Fruit fly (Drosophila melanogaster) whole organism, prepupa: ENCODE measurements around the gene CG44153.
A peak's percentile ranks its signal among the peaks of the same experiment; 100 is the strongest.

ENCODE experiments used
- Blimp-1 ChIP-seq: fragments of 200-800 bp; sonication (Bioruptor generic); optimal IDR thresholded peaks from 3 replicates; lab custom pipeline; 2017; ENCODE audit warnings: missing biosample characterization, missing genetic modification characterization, mild to moderate bottlenecking, moderate library complexity, missing genetic modification reagents
- CG10669 ChIP-seq: fragments of 200-800 bp; sonication (Bioruptor generic); optimal IDR thresholded peaks from 3 replicates; lab custom pipeline; 2018; ENCODE audit warnings: missing biosample characterization, mild to moderate bottlenecking, missing genetic modification characterization, moderate library complexity
- CG11294 ChIP-seq: fragments of 200-800 bp; sonication (Bioruptor generic); IDR thresholded peaks from 2 replicates; pipeline ENCODE4 v1.3.6; 2022; ENCODE audit warnings: missing biosample characterization, missing genetic modification characterization
- CG11762 ChIP-seq: fragments of 200-800 bp; sonication (Bioruptor generic); optimal IDR thresholded peaks from 3 replicates; lab custom pipeline; 2016; ENCODE audit warnings: missing biosample characterization, missing genetic modification characterization; ENCODE audit not compliant: insufficient read depth
- CG11902 ChIP-seq: fragments of 200-800 bp; sonication (Bioruptor generic); optimal IDR thresholded peaks from 3 replicates; lab custom pipeline; 2016; ENCODE audit warnings: missing biosample characterization, missing genetic modification characterization
- CG15336 ChIP-seq: fragments of 200-800 bp; sonication (Bioruptor generic); IDR thresholded peaks from 2 replicates; pipeline ENCODE4 v1.3.6; 2022; ENCODE audit warnings: missing biosample characterization, missing genetic modification characterization
- CG1621 ChIP-seq: fragments of 200-800 bp; sonication (Bioruptor generic); optimal IDR thresholded peaks from 3 replicates; lab custom pipeline; 2018; ENCODE audit warnings: missing biosample characterization, mild to moderate bottlenecking, missing genetic modification characterization
- CG34406 ChIP-seq: fragments of 200-800 bp; sonication (Bioruptor generic); optimal IDR thresholded peaks from 3 replicates; lab custom pipeline; 2016; ENCODE audit warnings: missing biosample characterization, missing genetic modification characterization
- CG3919 ChIP-seq: fragments of 200-800 bp; sonication (Bioruptor generic); optimal IDR thresholded peaks from 3 replicates; lab custom pipeline; 2016; ENCODE audit warnings: missing biosample characterization, missing genetic modification characterization
- CG4318 ChIP-seq: fragments of 200-800 bp; sonication (Bioruptor generic); optimal IDR thresholded peaks from 3 replicates; lab custom pipeline; 2017; ENCODE audit warnings: missing biosample characterization, mild to moderate bottlenecking, missing genetic modification characterization
- CG6163 ChIP-seq: fragments of 200-800 bp; sonication (Bioruptor generic); IDR thresholded peaks from 3 replicates; pipeline ENCODE4 v1.3.6; 2022; ENCODE audit warnings: missing biosample characterization, missing genetic modification characterization
- CG6276 ChIP-seq: fragments of 200-800 bp; sonication (Bioruptor generic); optimal IDR thresholded peaks from 2 replicates; lab custom pipeline; 2017; ENCODE audit warnings: missing biosample characterization, mild to moderate bottlenecking, missing genetic modification characterization
- CG6854 ChIP-seq: fragments of 200-800 bp; sonication (Bioruptor generic); optimal IDR thresholded peaks from 2 replicates; lab custom pipeline; 2017; ENCODE audit warnings: missing biosample characterization, mild to moderate bottlenecking, missing genetic modification characterization
- CG7368 ChIP-seq: fragments of 200-800 bp; sonication (Bioruptor generic); optimal IDR thresholded peaks from 3 replicates; lab custom pipeline; 2016; ENCODE audit warnings: missing biosample characterization, missing genetic modification characterization
- CG8319 ChIP-seq: fragments of 200-800 bp; sonication (Bioruptor generic); optimal IDR thresholded peaks from 3 replicates; lab custom pipeline; 2016; ENCODE audit warnings: missing biosample characterization, missing genetic modification characterization
- CG8632 ChIP-seq: fragments of 200-800 bp; sonication (Bioruptor generic); optimal IDR thresholded peaks from 3 replicates; lab custom pipeline; 2016; ENCODE audit warnings: missing biosample characterization, missing genetic modification characterization
- CG9139 ChIP-seq: fragments of 200-800 bp; sonication (Bioruptor generic); optimal IDR thresholded peaks from 3 replicates; lab custom pipeline; 2017; ENCODE audit warnings: missing biosample characterization, mild to moderate bottlenecking, missing genetic modification characterization
- Eip75B ChIP-seq: fragments of 200-800 bp; sonication (Bioruptor generic); optimal IDR thresholded peaks from 3 replicates; lab custom pipeline; 2016; ENCODE audit warnings: missing biosample characterization, missing genetic modification characterization
- Eip78C ChIP-seq: fragments of 200-800 bp; sonication (Bioruptor generic); peaks from one replicate; lab custom pipeline; 2016; ENCODE audit warnings: missing biosample characterization, missing genetic modification characterization
- Eip93F ChIP-seq: fragments of 200-800 bp; sonication (Bioruptor generic); optimal IDR thresholded peaks from 2 replicates; lab custom pipeline; 2016; ENCODE audit warnings: missing biosample characterization, mild to moderate bottlenecking, missing genetic modification characterization
- Ets96B ChIP-seq: fragments of 200-800 bp; optimal IDR thresholded peaks from 2 replicates; lab custom pipeline; 2019; ENCODE audit warnings: missing biosample characterization, mild to moderate bottlenecking, missing genetic modification characterization, moderate library complexity
- Gug ChIP-seq: fragments of 200-800 bp; sonication (Bioruptor generic); IDR thresholded peaks from 2 replicates; pipeline ENCODE4 v1.3.6; 2022; ENCODE audit warnings: missing biosample characterization, missing genetic modification characterization
- Hr38 ChIP-seq: sonication (Bioruptor generic); optimal IDR thresholded peaks from 2 replicates; lab custom pipeline; 2016; ENCODE audit warnings: missing biosample characterization, missing genetic modification characterization
- Hr39 ChIP-seq: fragments of 200-800 bp; sonication (Bioruptor generic); optimal IDR thresholded peaks from 2 replicates; lab custom pipeline; 2016; ENCODE audit warnings: missing biosample characterization, missing genetic modification characterization
- Hr4 ChIP-seq: fragments of 200-800 bp; sonication (Bioruptor generic); optimal IDR thresholded peaks from 3 replicates; lab custom pipeline; 2016; ENCODE audit warnings: missing biosample characterization, missing genetic modification characterization
- Met ChIP-seq: fragments of 200-800 bp; sonication (Bioruptor generic); optimal IDR thresholded peaks from 3 replicates; lab custom pipeline; 2016; ENCODE audit warnings: missing biosample characterization, missing genetic modification characterization
- Smox ChIP-seq: fragments of 200-800 bp; sonication (Bioruptor generic); optimal IDR thresholded peaks from 3 replicates; lab custom pipeline; 2016; ENCODE audit warnings: missing biosample characterization, missing genetic modification characterization
- Sox102F ChIP-seq: fragments of 200-800 bp; sonication (Bioruptor generic); optimal IDR thresholded peaks from 2 replicates; lab custom pipeline; 2016; ENCODE audit warnings: missing biosample characterization, mild to moderate bottlenecking, missing genetic modification characterization
- Sox14 ChIP-seq: fragments of 200-800 bp; sonication (Bioruptor generic); optimal IDR thresholded peaks from 3 replicates; lab custom pipeline; 2016; ENCODE audit warnings: missing biosample characterization, missing genetic modification characterization
- Sox15 ChIP-seq: fragments of 200-800 bp; sonication (Bioruptor generic); optimal IDR thresholded peaks from 3 replicates; lab custom pipeline; 2016; ENCODE audit warnings: missing biosample characterization, missing genetic modification characterization
- achi ChIP-seq: fragments of 200-800 bp; sonication (Bioruptor generic); optimal IDR thresholded peaks from 3 replicates; lab custom pipeline; 2016; ENCODE audit warnings: missing biosample characterization, missing genetic modification characterization
- eg ChIP-seq: fragments of 200-800 bp; sonication (Bioruptor generic); IDR thresholded peaks from 3 replicates; pipeline ENCODE4 v1.3.6; 2022; ENCODE audit warnings: missing biosample characterization, missing genetic modification characterization
- fd59A ChIP-seq: fragments of 200-800 bp; sonication (Bioruptor generic); optimal IDR thresholded peaks from 2 replicates; lab custom pipeline; 2017; ENCODE audit warnings: missing biosample characterization, mild to moderate bottlenecking, missing genetic modification characterization, missing genetic modification reagents
- fkh ChIP-seq: fragments of 200-800 bp; sonication (Bioruptor generic); optimal IDR thresholded peaks from 3 replicates; lab custom pipeline; 2017; ENCODE audit warnings: missing biosample characterization, mild to moderate bottlenecking, missing genetic modification characterization, moderate library complexity
- lz ChIP-seq: fragments of 200-800 bp; sonication (Bioruptor generic); optimal IDR thresholded peaks from 3 replicates; lab custom pipeline; 2016; ENCODE audit warnings: missing biosample characterization, missing genetic modification characterization
- salr ChIP-seq, 2 experiments: fragments of 200-800 bp; sonication (Bioruptor generic); optimal IDR thresholded peaks; 3 replicates each; lab custom pipeline; 2016 to 2018; ENCODE audit warnings: missing biosample characterization in 2 of 2, missing genetic modification characterization in 2 of 2, mild to moderate bottlenecking in 1 of 2
- spab ChIP-seq: fragments of 200-800 bp; sonication (Bioruptor generic); optimal IDR thresholded peaks from 2 replicates; lab custom pipeline; 2017; ENCODE audit warnings: missing biosample characterization, mild to moderate bottlenecking, missing genetic modification characterization, missing genetic modification reagents
- ss ChIP-seq, 2 experiments: fragments of 200-800 bp; sonication (Bioruptor generic); optimal IDR thresholded peaks; 2 replicates in 1 of 2; 3 replicates in 1 of 2; lab custom pipeline; 2017 to 2018; ENCODE audit warnings: mild to moderate bottlenecking in 2 of 2, missing biosample characterization in 2 of 2, missing genetic modification characterization in 2 of 2, moderate library complexity in 1 of 2
- topi ChIP-seq: fragments of 200-800 bp; sonication (Bioruptor generic); optimal IDR thresholded peaks from 3 replicates; lab custom pipeline; 2016; ENCODE audit warnings: missing biosample characterization, missing genetic modification characterization
- vri ChIP-seq: fragments of 200-800 bp; sonication (Bioruptor generic); optimal IDR thresholded peaks from 3 replicates; lab custom pipeline; 2016; ENCODE audit warnings: missing biosample characterization, mild to moderate bottlenecking, missing genetic modification characterization

Gene CG44153

DNA sequence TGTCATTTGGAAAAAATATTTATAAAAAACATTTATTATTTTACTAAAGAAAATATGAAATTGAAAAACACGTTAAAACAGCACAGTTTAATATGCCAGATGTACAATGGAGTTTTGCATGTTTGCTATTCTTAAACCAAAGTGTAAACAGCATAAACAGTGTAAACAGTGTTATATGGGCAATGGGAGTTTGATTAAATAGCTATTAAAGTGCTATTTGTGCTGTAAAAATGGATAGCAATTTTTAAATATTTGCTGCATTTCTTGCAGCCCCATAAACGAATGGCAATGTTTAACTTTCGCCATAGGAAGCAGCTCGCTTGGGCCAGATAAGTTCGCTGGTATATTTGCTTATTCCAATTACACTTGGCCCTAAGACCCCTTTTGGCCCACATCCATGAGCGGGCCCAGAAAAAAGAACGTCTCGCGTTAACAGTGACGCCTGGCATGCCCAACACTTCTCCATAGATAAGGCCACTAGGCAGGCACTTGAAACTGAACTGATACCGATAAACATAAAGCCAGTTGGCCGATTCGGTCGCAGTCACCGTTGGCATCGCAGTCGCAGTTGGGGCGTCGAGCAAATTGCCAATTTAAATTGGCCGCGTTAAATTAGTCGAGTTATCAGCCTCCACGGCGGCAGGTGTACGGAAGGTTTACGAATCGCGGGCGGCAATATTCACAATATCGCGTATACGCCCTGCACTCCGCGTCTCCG is 35.7 kb downstream of the CG44153 start, which contains the start of gene CG4839 (continued):
- TF ChIP-seq CG1621 (tag; lab: Kevin White, UChicago), result no peak
- no peak for TF ChIP-seq CG10669 (GFP tag; lab: Kevin White, UChicago)
- TF ChIP-seq CG11762 (GFP tag; lab: Kevin White, UChicago), result peak; percentile 17
- TF ChIP-seq lz, result peak; percentile 26
- no peak for TF ChIP-seq Eip93F (GFP tag; lab: Kevin White, UChicago)
- TF ChIP-seq Met (GFP tag; lab: Kevin White, UChicago), result peak; percentile 41
- TF ChIP-seq Sox15 (GFP tag; lab: Kevin White, UChicago), result no peak
- no peak for TF ChIP-seq CG15336 (GFP tag; lab: Robert Waterston, UW)
- peak; percentile 31 for TF ChIP-seq CG3919

DNA sequence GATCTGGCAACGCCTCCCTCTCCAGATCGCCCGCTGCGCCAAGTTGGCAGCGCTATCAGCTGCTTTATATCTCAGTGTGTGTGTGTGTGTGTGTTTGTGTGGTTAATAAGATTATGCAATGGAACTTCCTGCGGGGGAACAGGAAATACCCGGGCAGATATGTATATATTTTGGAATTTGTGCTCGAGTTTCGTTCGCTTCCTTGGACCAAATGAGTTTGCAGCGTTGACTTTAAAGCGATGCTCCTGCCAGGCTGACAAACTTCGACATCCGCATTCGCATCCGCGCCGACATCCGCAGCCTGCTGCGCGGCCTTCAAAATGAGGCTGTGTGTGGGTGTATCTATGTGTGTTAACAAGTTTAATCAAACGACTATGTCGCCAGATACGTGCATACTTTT is 36.7 kb downstream of the CG44153 start:
- TF ChIP-seq salr (GFP tag; optimal IDR thresholded peaks at IDR 0.05; lab: Kevin White, UChicago) (no peak), Hr39 (GFP tag; lab: Kevin White, UChicago) (peak; percentile 2), Smox (no peak), Blimp-1 (peak; percentile 3), CG11294 (no peak), lz (no peak), CG8632 (GFP tag; lab: Kevin White, UChicago) (no peak), fkh (GFP tag; lab: Kevin White, UChicago) (peak; percentile 78), CG6276 (GFP tag; lab: Kevin White, UChicago) (peak; percentile 60), CG10669 (GFP tag; lab: Kevin White, UChicago) (peak; percentile 39), CG11902 (no peak), CG8319 (no peak), Eip78C (GFP tag; lab: Kevin White, UChicago) (peak; percentile 92), achi (no peak), Met (GFP tag; lab: Kevin White, UChicago) (peak; percentile 1), CG9139 (GFP tag; lab: Kevin White, UChicago) (peak; percentile 39), eg (GFP tag; lab: Robert Waterston, UW) (no peak; the same call in 2 of the 3 replicates), topi (GFP tag; lab: Kevin White, UChicago) (peak; percentile 41), Ets96B (tag; lab: Kevin White, UChicago) (peak; percentile 41), Sox14 (no peak), vri (no peak), CG3919 (peak; percentile 57), Hr4 (GFP tag; lab: Kevin White, UChicago) (no peak), CG6854 (peak; percentile 76), Sox102F (GFP tag; lab: Kevin White, UChicago) (no peak), Hr38 (GFP tag; lab: Kevin White, UChicago) (no peak), spab (GFP tag; lab: Kevin White, UChicago) (no peak), CG6163 (GFP tag; lab: Robert Waterston, UW) (peak; percentile 59; the same call in 2 of the 3 replicates), Eip75B (GFP tag; lab: Kevin White, UChicago) (peak; percentile 10), Gug (peak; percentile 22; the same call in 1 of the 2 replicates), CG34406 (GFP tag; lab: Kevin White, UChicago) (no peak), CG7368 (GFP tag; lab: Kevin White, UChicago) (peak; percentile 48), CG4318 (GFP tag; lab: Kevin White, UChicago) (no peak), fd59A (GFP tag; lab: Kevin White, UChicago) (no peak), ss (GFP tag; optimal IDR thresholded peaks at IDR 0.05; lab: Kevin White, UChicago) (peak in 1 of 2 experiments; percentile 54)
